Fruit fly (Drosophila melanogaster): ENCODE data around the gene CG14111.

DNA sequence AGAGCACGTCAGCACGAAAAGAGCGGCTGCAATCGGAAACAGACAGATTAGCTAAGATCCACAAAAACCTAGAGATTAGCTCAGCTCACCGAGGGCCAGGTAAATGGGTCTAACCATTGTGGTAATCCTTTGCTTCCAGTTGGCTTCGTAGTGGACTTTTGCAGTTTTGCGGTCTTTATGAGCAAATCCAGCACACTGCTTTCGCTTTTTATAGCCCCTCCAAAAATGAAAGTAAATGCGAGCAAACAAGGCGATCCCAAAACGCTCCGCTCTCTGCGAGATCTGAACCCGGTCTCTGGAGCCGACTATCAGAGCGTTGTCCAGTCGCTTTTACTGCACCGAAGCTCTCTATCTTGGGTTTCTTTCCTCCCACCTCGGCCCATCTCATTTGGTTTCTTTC, 3.4 kb downstream of the CG14111 start, which contains the start of gene CG14107:
- no peak for TF ChIP-seq ttk (optimal IDR thresholded peaks at IDR 0.05)
- no peak for TF ChIP-seq psq (optimal IDR thresholded peaks at IDR 0.05)
- TF ChIP-seq Sin3A (optimal IDR thresholded peaks at IDR 0.05), result no peak
- TF ChIP-seq Myc (optimal IDR thresholded peaks at IDR 0.05), result no peak
- no peak for TF ChIP-seq h (optimal IDR thresholded peaks at IDR 0.05)
- no peak for TF ChIP-seq insv (optimal IDR thresholded peaks at IDR 0.05)

All from Kc167 (cell line).